Worm (Caenorhabditis elegans) whole organism, late embryonic: ENCODE results near the gene C28D4.7.

Experiments
- ama-1 ChIP-seq: fragments of 150-350 bp; optimal IDR thresholded peaks from 2 replicates; lab custom pipeline; 2014
- fkh-10 ChIP-seq: fragments of 150-350 bp; optimal IDR thresholded peaks from 2 replicates; lab custom pipeline; 2014; ENCODE audit warnings: missing biosample characterization, missing genetic modification reagents, missing genetic modification characterization
- nfya-1 ChIP-seq: sonication (generic microtip); optimal IDR thresholded peaks from 2 replicates; lab custom pipeline; 2017; ENCODE audit warnings: missing genetic modification characterization, mild to moderate bottlenecking, missing compliant biosample characterization, antibody characterized with exemption, moderate library complexity
- tbx-2 ChIP-seq: sonication (generic microtip); optimal IDR thresholded peaks from 2 replicates; lab custom pipeline; 2016; ENCODE audit warnings: missing genetic modification characterization, missing compliant biosample characterization
- unc-42 ChIP-seq: sonication (generic microtip); optimal IDR thresholded peaks from 2 replicates; lab custom pipeline; 2016; ENCODE audit warnings: missing genotype, missing genetic modification characterization, missing compliant biosample characterization

ce11 chrIV:9714264-9714663 lies 28.7 kb downstream of the C28D4.7 start:
- no peak for TF ChIP-seq tbx-2 (tag; lab: Kevin White, UChicago)
- TF ChIP-seq nfya-1: no peak
- TF ChIP-seq ama-1: no peak
- no peak for TF ChIP-seq unc-42 (tag; lab: Kevin White, UChicago)
- no peak for TF ChIP-seq fkh-10 (GFP tag; lab: Kevin White, UChicago)
